Fruit fly (Drosophila melanogaster): Measurements from ENCODE around the gene alt.

alt gene

dm6 chr3R:17682244-17682773 lies at the start of gene alt, which contains the start of gene CG7655:
TSS of gene alt (minus strand) at chr3R:17682515.
TSS of gene CG7655 (plus strand) at chr3R:17682669.
- peak; percentile 62 for TF ChIP-seq CG10267 (tag; optimal IDR thresholded peaks at IDR 0.05)
- no peak for TF ChIP-seq Elba2 (GFP tag; optimal IDR thresholded peaks at IDR 0.05)
- no peak for TF ChIP-seq toy (GFP tag; IDR thresholded peaks at IDR 0.05)
- peak; percentile 75 for TF ChIP-seq Ets65A (GFP tag)
- no peak for TF ChIP-seq CG11696 (GFP tag; IDR thresholded peaks at IDR 0.05)
- TF ChIP-seq CG2712 (tag; optimal IDR thresholded peaks at IDR 0.05): peak; percentile 59
- peak; percentile 74 for TF ChIP-seq Sry-δ (GFP tag; optimal IDR thresholded peaks at IDR 0.05)
- no peak for TF ChIP-seq ap (GFP tag; IDR thresholded peaks at IDR 0.05)
- TF ChIP-seq insv (GFP tag; optimal IDR thresholded peaks at IDR 0.05): peak in 1 of 2 experiments; percentile 65
- TF ChIP-seq odd (GFP tag; optimal IDR thresholded peaks at IDR 0.05): no peak
- no peak for TF ChIP-seq E2f1 (GFP tag; IDR thresholded peaks at IDR 0.05)
- TF ChIP-seq CG7786 (GFP tag; optimal IDR thresholded peaks at IDR 0.05): peak; percentile 9
- no peak for TF ChIP-seq Ptx1 (GFP tag; IDR thresholded peaks at IDR 0.05)
- peak; percentile 74 for TF ChIP-seq CG13894 (tag; optimal IDR thresholded peaks at IDR 0.05)
- TF ChIP-seq CG4854 (GFP tag; optimal IDR thresholded peaks at IDR 0.05): no peak
- peak; percentile 24 for TF ChIP-seq CG9609 (GFP tag; optimal IDR thresholded peaks at IDR 0.05)
- TF ChIP-seq Ada2b (GFP tag; IDR thresholded peaks at IDR 0.05): no peak
- TF ChIP-seq CG18011 (GFP tag; optimal IDR thresholded peaks at IDR 0.05): no peak
- TF ChIP-seq z (GFP tag; IDR thresholded peaks at IDR 0.05): no peak
- no peak for TF ChIP-seq CG32767 (GFP tag; IDR thresholded peaks at IDR 0.05)
- peak; percentile 91 for TF ChIP-seq Vsx1 (GFP tag; optimal IDR thresholded peaks at IDR 0.05)
- peak; percentile 86 for TF ChIP-seq phol (tag; optimal IDR thresholded peaks at IDR 0.05)
- TF ChIP-seq chm (GFP tag; IDR thresholded peaks at IDR 0.05): no peak
- TF ChIP-seq gem (tag; optimal IDR thresholded peaks at IDR 0.05): peak; percentile 15
- no peak for TF ChIP-seq nerfin-1 (tag; optimal IDR thresholded peaks at IDR 0.05)
- no peak for TF ChIP-seq Fer2 (tag; optimal IDR thresholded peaks at IDR 0.05)
- TF ChIP-seq Mrtf (GFP tag; IDR thresholded peaks at IDR 0.05): no peak
- peak; percentile 84 for TF ChIP-seq HmgD (GFP tag; optimal IDR thresholded peaks at IDR 0.05)
- no peak for TF ChIP-seq HLHmδ (GFP tag; optimal IDR thresholded peaks at IDR 0.05)
- TF ChIP-seq luna (GFP tag; optimal IDR thresholded peaks at IDR 0.05): peak; percentile 53
- TF ChIP-seq CG8359 (GFP tag; optimal IDR thresholded peaks at IDR 0.05; ENCODE audit: borderline replicate concordance): no peak
- TF ChIP-seq CG17359 (tag; optimal IDR thresholded peaks at IDR 0.05): peak; percentile 40
- peak; percentile 75 for TF ChIP-seq sens (GFP tag)
- TF ChIP-seq dpn (GFP tag; optimal IDR thresholded peaks at IDR 0.05): peak; percentile 11 to 17
- TF ChIP-seq CG7745 (tag; optimal IDR thresholded peaks at IDR 0.05): no peak
- TF ChIP-seq jumu (GFP tag; optimal IDR thresholded peaks at IDR 0.05): peak; percentile 62
- TF ChIP-seq CG2199 (GFP tag; IDR thresholded peaks at IDR 0.05): no peak
- TF ChIP-seq CG1529 (GFP tag; optimal IDR thresholded peaks at IDR 0.05): no peak
- no peak for TF ChIP-seq Sry-β (GFP tag; optimal IDR thresholded peaks at IDR 0.05)
- peak; percentile 92 for TF ChIP-seq MESR4 (GFP tag; optimal IDR thresholded peaks at IDR 0.05)
- TF ChIP-seq CG17568 (GFP tag; optimal IDR thresholded peaks at IDR 0.05): no peak
- peak; percentile 41 for TF ChIP-seq CG8290 (GFP tag; optimal IDR thresholded peaks at IDR 0.05)
- peak in 1 of 2 experiments; percentile 86 for TF ChIP-seq CG8290 (tag; optimal IDR thresholded peaks at IDR 0.05)
- TF ChIP-seq wek (GFP tag; optimal IDR thresholded peaks at IDR 0.05): no peak
- peak in 1 of 3 experiments; percentile 62 for TF ChIP-seq Stat92E (GFP tag; optimal IDR thresholded peaks at IDR 0.05)
- TF ChIP-seq D (optimal IDR thresholded peaks at IDR 0.05): peak; percentile 6
- TF ChIP-seq D (GFP tag; optimal IDR thresholded peaks at IDR 0.05): no peak
- peak; percentile 61 for TF ChIP-seq YL-1 (GFP tag; optimal IDR thresholded peaks at IDR 0.05)
- no peak for TF ChIP-seq crc (GFP tag; optimal IDR thresholded peaks at IDR 0.05)
- TF ChIP-seq CG3995 (GFP tag; optimal IDR thresholded peaks at IDR 0.05): no peak
- peak; percentile 84 for TF ChIP-seq Sin3A (optimal IDR thresholded peaks at IDR 0.05)
- TF ChIP-seq ftz-f1 (GFP tag; optimal IDR thresholded peaks at IDR 0.05): peak; percentile 72
